Worm (Caenorhabditis elegans): ENCODE data around the gene twk-26.

ce11 chrX:3087647-3088046 lies 33.0 kb upstream of the twk-26 start:
- TF ChIP-seq flt-1 (GFP tag; IDR thresholded peaks at IDR 0.05), result no peak
- no peak for TF ChIP-seq hmbx-1 (tag; optimal IDR thresholded peaks at IDR 0.05)
- no peak for TF ChIP-seq ama-1 (optimal IDR thresholded peaks at IDR 0.05)
- no peak for TF ChIP-seq ceh-13 (GFP tag; optimal IDR thresholded peaks at IDR 0.05)
- no peak for TF ChIP-seq B0310.2 (tag; optimal IDR thresholded peaks at IDR 0.05)
